Worm (Caenorhabditis elegans) whole organism, young adult: ENCODE data around the gene T23E7.2.

ENCODE experiments used
- B0019.2 ChIP-seq: fragments of 200-800 bp; sonication (Bioruptor generic); conservative IDR thresholded peaks from 2 replicates; pipeline ENCODE4 v1.3.6; 2022; ENCODE audit warnings: missing genetic modification reagents, missing genetic modification characterization, missing compliant biosample characterization
- B0336.3 ChIP-seq: fragments of 200-800 bp; sonication (Bioruptor generic); IDR thresholded peaks from 2 replicates; pipeline ENCODE4 v1.3.6; 2022; ENCODE audit warnings: missing genetic modification characterization, missing compliant biosample characterization
- C06A6.2 ChIP-seq: fragments of 200-800 bp; sonication (Bioruptor generic); conservative IDR thresholded peaks from 2 replicates; pipeline ENCODE4 v1.3.6; 2022; ENCODE audit warnings: missing genetic modification characterization, missing compliant biosample characterization
- F10E7.11 ChIP-seq: sonication (generic microtip); optimal IDR thresholded peaks from 2 replicates; lab custom pipeline; 2017; ENCODE audit warnings: mild to moderate bottlenecking, missing genetic modification characterization, moderate library complexity, missing compliant biosample characterization
- F22D6.2 ChIP-seq: sonication (generic microtip); optimal IDR thresholded peaks from 2 replicates; lab custom pipeline; 2016; ENCODE audit warnings: mild to moderate bottlenecking, missing genetic modification characterization, missing compliant biosample characterization
- F23B12.7 ChIP-seq: sonication (generic microtip); optimal IDR thresholded peaks from 2 replicates; lab custom pipeline; 2017; ENCODE audit warnings: missing genetic modification characterization, mild to moderate bottlenecking, missing compliant biosample characterization, antibody characterized with exemption, moderate library complexity; ENCODE audit not compliant: insufficient read depth
- F37B4.10 ChIP-seq: fragments of 200-800 bp; sonication (Bioruptor generic); IDR thresholded peaks from 2 replicates; pipeline ENCODE4 v1.3.6; 2022; ENCODE audit warnings: missing genetic modification characterization, missing compliant biosample characterization
- F39B2.1 ChIP-seq: fragments of 200-800 bp; sonication (Bioruptor generic); IDR thresholded peaks from 2 replicates; pipeline ENCODE4 v1.3.6; 2022; ENCODE audit warnings: missing genetic modification reagents, missing genetic modification characterization, missing compliant biosample characterization
- F57A8.1 ChIP-seq: fragments of 200-800 bp; sonication (Bioruptor generic); optimal IDR thresholded peaks from 2 replicates; lab custom pipeline; 2018; ENCODE audit warnings: mild to moderate bottlenecking, missing genetic modification characterization, moderate library complexity, missing compliant biosample characterization
- Y53F4B.3 ChIP-seq: fragments of 200-800 bp; sonication (Bioruptor generic); IDR thresholded peaks from 2 replicates; pipeline ENCODE4 v1.3.6; 2022; ENCODE audit warnings: missing genetic modification reagents, missing genetic modification characterization, missing compliant biosample characterization
- Y56A3A.18 ChIP-seq: fragments of 200-800 bp; sonication (Bioruptor generic); IDR thresholded peaks from 2 replicates; pipeline ENCODE4 v1.3.6; 2022; ENCODE audit warnings: missing genetic modification reagents, missing genetic modification characterization, missing compliant biosample characterization
- Y95B8A.8 ChIP-seq: fragments of 200-800 bp; sonication (Bioruptor generic); IDR thresholded peaks from 2 replicates; pipeline ENCODE4 v1.3.6; 2022; ENCODE audit warnings: missing genetic modification reagents, missing genetic modification characterization, missing compliant biosample characterization
- ZK185.1 ChIP-seq: sonication (generic microtip); optimal IDR thresholded peaks from 2 replicates; lab custom pipeline; 2016; ENCODE audit warnings: mild to moderate bottlenecking, missing genetic modification characterization, missing compliant biosample characterization; ENCODE audit not compliant: poor library complexity, severe bottlenecking
- attf-5 ChIP-seq: fragments of 200-800 bp; sonication (Bioruptor generic); optimal IDR thresholded peaks from 2 replicates; lab custom pipeline; 2018; ENCODE audit warnings: mild to moderate bottlenecking, missing genetic modification characterization, missing compliant biosample characterization
- ccch-3 ChIP-seq: fragments of 200-800 bp; sonication (Bioruptor generic); optimal IDR thresholded peaks from 2 replicates; lab custom pipeline; 2018; ENCODE audit warnings: mild to moderate bottlenecking, missing genetic modification characterization, missing compliant biosample characterization
- ceh-91 ChIP-seq: fragments of 200-800 bp; sonication (Bioruptor generic); IDR thresholded peaks from 2 replicates; pipeline ENCODE4 v1.3.6; 2022; ENCODE audit warnings: missing genetic modification reagents, missing genetic modification characterization, missing compliant biosample characterization
- dpff-1 ChIP-seq: sonication (generic microtip); optimal IDR thresholded peaks from 2 replicates; lab custom pipeline; 2017; ENCODE audit warnings: mild to moderate bottlenecking, missing genetic modification characterization, missing compliant biosample characterization
- dpl-1 ChIP-seq: fragments of 150-350 bp; optimal IDR thresholded peaks from 2 replicates; lab custom pipeline; 2014; ENCODE audit warnings: missing biosample characterization, missing genetic modification reagents, missing genetic modification characterization
- efl-1 ChIP-seq: fragments of 150-350 bp; optimal IDR thresholded peaks from 2 replicates; lab custom pipeline; 2014; ENCODE audit warnings: missing biosample characterization, missing genetic modification reagents, missing genetic modification characterization
- egl-44 ChIP-seq: fragments of 200-800 bp; sonication (Bioruptor generic); IDR thresholded peaks from 2 replicates; pipeline ENCODE4 v1.3.6; 2022; ENCODE audit warnings: missing genetic modification reagents, missing genetic modification characterization, missing compliant biosample characterization
- ets-4 ChIP-seq: fragments of 200-800 bp; sonication (Bioruptor generic); optimal IDR thresholded peaks from 2 replicates; lab custom pipeline; 2018; ENCODE audit warnings: mild to moderate bottlenecking, missing genetic modification characterization, missing compliant biosample characterization
- hlh-26 ChIP-seq: fragments of 200-800 bp; sonication (Bioruptor generic); conservative IDR thresholded peaks from 2 replicates; pipeline ENCODE4 v1.3.6; 2022; ENCODE audit warnings: missing genetic modification reagents, missing genetic modification characterization, missing compliant biosample characterization
- hmg-1.2 ChIP-seq: fragments of 200-800 bp; sonication (Bioruptor generic); IDR thresholded peaks from 2 replicates; pipeline ENCODE4 v1.3.6; 2022; ENCODE audit warnings: missing genetic modification reagents, missing genetic modification characterization, missing compliant biosample characterization
- hmg-20 ChIP-seq: fragments of 200-800 bp; sonication (Bioruptor generic); IDR thresholded peaks from 2 replicates; pipeline ENCODE4 v1.3.6; 2022; ENCODE audit warnings: missing genetic modification reagents, missing genetic modification characterization, missing compliant biosample characterization
- hsf-1 ChIP-seq: fragments of 200-800 bp; sonication (Bioruptor generic); IDR thresholded peaks from 2 replicates; pipeline ENCODE4 v1.3.6; 2022; ENCODE audit warnings: missing genetic modification reagents, missing genetic modification characterization, missing compliant biosample characterization
- let-526 ChIP-seq: fragments of 200-800 bp; sonication (Bioruptor generic); IDR thresholded peaks from 2 replicates; pipeline ENCODE4 v1.3.6; 2022; ENCODE audit warnings: missing genetic modification reagents, missing genetic modification characterization, missing compliant biosample characterization
- lin-40 ChIP-seq: sonication (generic microtip); optimal IDR thresholded peaks from 2 replicates; lab custom pipeline; 2016; ENCODE audit warnings: missing genetic modification characterization, mild to moderate bottlenecking, missing compliant biosample characterization, missing genotype, missing genetic modification reagents
- lsy-27 ChIP-seq: sonication (generic microtip); optimal IDR thresholded peaks from 2 replicates; lab custom pipeline; 2017; ENCODE audit warnings: missing genetic modification characterization, mild to moderate bottlenecking, missing compliant biosample characterization, antibody characterized with exemption, missing genotype, borderline replicate concordance; ENCODE audit not compliant: insufficient read depth
- madf-10 ChIP-seq: sonication (generic microtip); optimal IDR thresholded peaks from 2 replicates; lab custom pipeline; 2016; ENCODE audit warnings: mild to moderate bottlenecking, missing genetic modification characterization, missing compliant biosample characterization
- mcd-1 ChIP-seq: fragments of 200-800 bp; sonication (Bioruptor generic); IDR thresholded peaks from 2 replicates; pipeline ENCODE4 v1.3.6; 2022; ENCODE audit warnings: missing genetic modification reagents, missing genetic modification characterization, missing compliant biosample characterization
- mxl-1 ChIP-seq: sonication (generic microtip); optimal IDR thresholded peaks from 2 replicates; lab custom pipeline; 2016; ENCODE audit warnings: missing genetic modification characterization, missing compliant biosample characterization
- nfya-1 ChIP-seq: sonication (generic microtip); optimal IDR thresholded peaks from 2 replicates; lab custom pipeline; 2017; ENCODE audit warnings: antibody characterized with exemption, missing compliant biosample characterization, missing genetic modification characterization, borderline replicate concordance; ENCODE audit not compliant: insufficient read depth
- nfya-2 ChIP-seq: fragments of 200-800 bp; sonication (Bioruptor generic); IDR thresholded peaks from 2 replicates; pipeline ENCODE4 v1.3.6; 2022; ENCODE audit warnings: missing genetic modification reagents, missing genetic modification characterization, missing compliant biosample characterization
- nhr-179 ChIP-seq: sonication (generic microtip); optimal IDR thresholded peaks from 2 replicates; lab custom pipeline; 2016; ENCODE audit warnings: mild to moderate bottlenecking, missing genetic modification characterization, missing compliant biosample characterization
- pbrm-1 ChIP-seq: fragments of 200-800 bp; sonication (Bioruptor generic); IDR thresholded peaks from 2 replicates; pipeline ENCODE4 v1.3.6; 2022; ENCODE audit warnings: missing genetic modification reagents, missing genetic modification characterization, missing compliant biosample characterization
- repo-1 ChIP-seq: sonication (generic microtip); optimal IDR thresholded peaks from 2 replicates; lab custom pipeline; 2017; ENCODE audit warnings: mild to moderate bottlenecking, missing genetic modification characterization, missing compliant biosample characterization
- sdz-38 ChIP-seq: sonication (generic microtip); optimal IDR thresholded peaks from 2 replicates; lab custom pipeline; 2016; ENCODE audit warnings: missing genotype, missing genetic modification characterization, missing compliant biosample characterization
- snpc-1.1 ChIP-seq: sonication (generic microtip); optimal IDR thresholded peaks from 2 replicates; lab custom pipeline; 2017; ENCODE audit warnings: missing genetic modification characterization, mild to moderate bottlenecking, missing compliant biosample characterization, antibody characterized with exemption, moderate library complexity, missing genotype, missing genetic modification reagents; ENCODE audit not compliant: insufficient read depth
- snpc-1.3 ChIP-seq: sonication (generic microtip); optimal IDR thresholded peaks from 2 replicates; lab custom pipeline; 2017; ENCODE audit warnings: missing genetic modification characterization, mild to moderate bottlenecking, missing compliant biosample characterization, antibody characterized with exemption, moderate library complexity, missing genotype, missing genetic modification reagents; ENCODE audit not compliant: insufficient read depth
- snpc-3.4 ChIP-seq: sonication (generic microtip); optimal IDR thresholded peaks from 2 replicates; lab custom pipeline; 2017; ENCODE audit warnings: missing genetic modification characterization, mild to moderate bottlenecking, missing compliant biosample characterization, antibody characterized with exemption, moderate library complexity, missing genotype, missing genetic modification reagents
- snpc-4 ChIP-seq, 5 experiments: fragments of 150-350 bp in 1 of 5; sonication (generic microtip) in 4 of 5; optimal IDR thresholded peaks; 2 replicates each; lab custom pipeline; 2014 to 2018; ENCODE audit warnings: missing genetic modification characterization in 5 of 5, missing biosample characterization in 3 of 5, antibody characterized with exemption in 2 of 5, mild to moderate bottlenecking in 2 of 5, missing compliant biosample characterization in 2 of 5, missing genotype in 2 of 5, moderate library complexity in 2 of 5, missing genetic modification reagents in 1 of 5
- tbp1 ChIP-seq: fragments of 200-800 bp; sonication (Bioruptor generic); optimal IDR thresholded peaks from 2 replicates; lab custom pipeline; 2018; ENCODE audit warnings: mild to moderate bottlenecking, missing genetic modification characterization, missing compliant biosample characterization
- unc-130 ChIP-seq: sonication (generic microtip); optimal IDR thresholded peaks from 2 replicates; lab custom pipeline; 2016; ENCODE audit warnings: missing genetic modification reagents, missing genetic modification characterization, missing compliant biosample characterization
- xnd-1 ChIP-seq: sonication (generic microtip); optimal IDR thresholded peaks from 2 replicates; lab custom pipeline; 2016; ENCODE audit warnings: missing genotype, missing genetic modification reagents, missing genetic modification characterization, missing compliant biosample characterization
- zfh-2 ChIP-seq: fragments of 200-800 bp; sonication (Bioruptor generic); conservative IDR thresholded peaks from 2 replicates; pipeline ENCODE4 v1.3.6; 2022; ENCODE audit warnings: missing genetic modification reagents, missing genetic modification characterization, missing compliant biosample characterization

T23E7.2 gene

ce11 chrX:17633166-17633565, 37.7 kb upstream of the T23E7.2 start (continued):
- TF ChIP-seq tbp1 (GFP tag; lab: Kevin White, UChicago) (no peak), nhr-179 (tag; lab: Kevin White, UChicago) (no peak), ccch-3 (no peak), snpc-1.1 (no peak), snpc-3.4 (tag; lab: Kevin White, UChicago) (no peak), nfya-1 (tag; lab: Kevin White, UChicago) (no peak), snpc-4 (GFP tag; optimal IDR thresholded peaks at IDR 0.05; lab: Kevin White, UChicago) (no peak), snpc-4 (tag; optimal IDR thresholded peaks at IDR 0.05; lab: Kevin White, UChicago) (no peak), efl-1 (GFP tag; lab: Kevin White, UChicago) (no peak), lsy-27 (tag; lab: Kevin White, UChicago) (no peak), hmg-1.2 (0 out of 2 replicates have a peak, but pooled peaks have one; percentile 11), B0336.3 (GFP tag; lab: Robert Waterston, UW) (no peak), unc-130 (no peak), mcd-1 (GFP tag; lab: Robert Waterston, UW) (0 out of 2 replicates have a peak, but pooled peaks have one; percentile 20), F22D6.2 (no peak), dpl-1 (no peak), mxl-1 (no peak), ceh-91 (GFP tag; lab: Robert Waterston, UW) (no peak), egl-44 (GFP tag; lab: Robert Waterston, UW) (no peak), dpff-1 (tag; lab: Kevin White, UChicago) (no peak), hmg-20 (GFP tag; lab: Robert Waterston, UW) (no peak), F39B2.1 (no peak), snpc-1.3 (tag; lab: Kevin White, UChicago) (no peak), pbrm-1 (GFP tag; lab: Robert Waterston, UW) (no peak), F57A8.1 (GFP tag; lab: Kevin White, UChicago) (no peak), zfh-2 (peak; percentile 69), C06A6.2 (GFP tag; lab: Robert Waterston, UW) (no peak), nfya-2 (GFP tag; lab: Robert Waterston, UW) (no peak), Y56A3A.18 (GFP tag; lab: Robert Waterston, UW) (0 out of 2 replicates have a peak, but pooled peaks have one; percentile 37), sdz-38 (tag; lab: Kevin White, UChicago) (no peak), ZK185.1 (tag; lab: Kevin White, UChicago) (no peak), F37B4.10 (no peak), repo-1 (tag; lab: Kevin White, UChicago) (no peak), hsf-1 (GFP tag; lab: Robert Waterston, UW) (no peak), B0019.2 (GFP tag; lab: Robert Waterston, UW) (no peak), hlh-26 (GFP tag; lab: Robert Waterston, UW) (no peak), lin-40 (tag; lab: Kevin White, UChicago) (peak; percentile 33), xnd-1 (tag; lab: Kevin White, UChicago) (no peak), Y95B8A.8 (GFP tag; lab: Robert Waterston, UW) (no peak), madf-10 (tag; lab: Kevin White, UChicago) (no peak), let-526 (GFP tag; lab: Robert Waterston, UW) (no peak), Y53F4B.3 (no peak), F23B12.7 (tag; lab: Kevin White, UChicago) (no peak), F10E7.11 (no peak), ets-4 (GFP tag; lab: Kevin White, UChicago) (no peak), attf-5 (peak; percentile 12)
